Worm (Caenorhabditis elegans): ENCODE measurements around the gene pitp-1.

Gene pitp-1

ce11 chrIII:3550364-3550763, 20.8 kb upstream of the pitp-1 start:
- no peak for TF ChIP-seq hmbx-1 (tag; optimal IDR thresholded peaks at IDR 0.05)
- TF ChIP-seq B0310.2 (tag; optimal IDR thresholded peaks at IDR 0.05) = no peak
- no peak for TF ChIP-seq aly-1 (tag; optimal IDR thresholded peaks at IDR 0.05)
- TF ChIP-seq pes-1 (GFP tag; IDR thresholded peaks at IDR 0.05) = no peak

ce11 chrIII:3549750-3550149, 20.2 kb upstream of the pitp-1 start, which contains the start of gene C54C6.5:
Gene C54C6.5 (minus strand): TSS chrIII:3549850.
- TF ChIP-seq flt-1 (GFP tag; IDR thresholded peaks at IDR 0.05) (no peak), B0310.2 (tag; optimal IDR thresholded peaks at IDR 0.05) (no peak), ceh-13 (GFP tag; optimal IDR thresholded peaks at IDR 0.05) (no peak), F13C5.2 (tag; optimal IDR thresholded peaks at IDR 0.05) (no peak), tbx-11 (GFP tag; IDR thresholded peaks at IDR 0.05) (no peak), sea-1 (GFP tag; conservative IDR thresholded peaks at IDR 0.05) (no peak), hmbx-1 (tag; optimal IDR thresholded peaks at IDR 0.05) (no peak), hnd-1 (tag; optimal IDR thresholded peaks at IDR 0.05) (no peak), tbx-37 (GFP tag; conservative IDR thresholded peaks at IDR 0.05) (no peak), scrt-1 (GFP tag; IDR thresholded peaks at IDR 0.05) (no peak), ets-7 (tag; optimal IDR thresholded peaks at IDR 0.05) (no peak), tra-4 (tag; optimal IDR thresholded peaks at IDR 0.05) (no peak), aly-1 (tag; optimal IDR thresholded peaks at IDR 0.05) (no peak), ceh-36 (tag; optimal IDR thresholded peaks at IDR 0.05) (no peak), pes-1 (GFP tag; IDR thresholded peaks at IDR 0.05) (no peak), ama-1 (optimal IDR thresholded peaks at IDR 0.05) (no peak), hmg-4 (GFP tag; optimal IDR thresholded peaks at IDR 0.05) (no peak)

ce11 chrIII:3548017-3548416, 18.4 kb upstream of the pitp-1 start, which contains the start of gene C54C6.11:
Gene C54C6.11 (plus strand): TSS chrIII:3548317.
- TF ChIP-seq hmbx-1 (tag; optimal IDR thresholded peaks at IDR 0.05) = no peak
- TF ChIP-seq ceh-13 (GFP tag; optimal IDR thresholded peaks at IDR 0.05) = no peak
- no peak for TF ChIP-seq tra-4 (tag; optimal IDR thresholded peaks at IDR 0.05)
- no peak for TF ChIP-seq flt-1 (GFP tag; IDR thresholded peaks at IDR 0.05)
- no peak for TF ChIP-seq F13C5.2 (tag; optimal IDR thresholded peaks at IDR 0.05)
- TF ChIP-seq ets-7 (tag; optimal IDR thresholded peaks at IDR 0.05) = no peak
- no peak for TF ChIP-seq aly-1 (tag; optimal IDR thresholded peaks at IDR 0.05)
- TF ChIP-seq tbx-11 (GFP tag; IDR thresholded peaks at IDR 0.05) = no peak
- no peak for TF ChIP-seq scrt-1 (GFP tag; IDR thresholded peaks at IDR 0.05)
- TF ChIP-seq hmg-4 (GFP tag; optimal IDR thresholded peaks at IDR 0.05) = no peak
- TF ChIP-seq ceh-36 (tag; optimal IDR thresholded peaks at IDR 0.05) = no peak
- TF ChIP-seq hnd-1 (tag; optimal IDR thresholded peaks at IDR 0.05) = no peak
- no peak for TF ChIP-seq tbx-37 (GFP tag; conservative IDR thresholded peaks at IDR 0.05)
- TF ChIP-seq B0310.2 (tag; optimal IDR thresholded peaks at IDR 0.05) = no peak
- TF ChIP-seq ama-1 (optimal IDR thresholded peaks at IDR 0.05) = no peak
- no peak for TF ChIP-seq sea-1 (GFP tag; conservative IDR thresholded peaks at IDR 0.05)
- no peak for TF ChIP-seq pes-1 (GFP tag; IDR thresholded peaks at IDR 0.05)

ce11 chrIII:3546323-3546722, 16.7 kb upstream of the pitp-1 start, which contains the start of gene C54C6.7:
Gene C54C6.7 (minus strand): TSS chrIII:3546423.
- TF ChIP-seq aly-1 (tag; optimal IDR thresholded peaks at IDR 0.05) (no peak), tbx-37 (GFP tag; conservative IDR thresholded peaks at IDR 0.05) (no peak), tbx-11 (GFP tag; IDR thresholded peaks at IDR 0.05) (no peak), B0310.2 (tag; optimal IDR thresholded peaks at IDR 0.05) (no peak), ets-7 (tag; optimal IDR thresholded peaks at IDR 0.05) (no peak), hmg-4 (GFP tag; optimal IDR thresholded peaks at IDR 0.05) (no peak), hmbx-1 (tag; optimal IDR thresholded peaks at IDR 0.05) (no peak), sea-1 (GFP tag; conservative IDR thresholded peaks at IDR 0.05) (no peak), F13C5.2 (tag; optimal IDR thresholded peaks at IDR 0.05) (no peak), ceh-36 (tag; optimal IDR thresholded peaks at IDR 0.05) (no peak), flt-1 (GFP tag; IDR thresholded peaks at IDR 0.05) (no peak), ama-1 (optimal IDR thresholded peaks at IDR 0.05) (no peak), hnd-1 (tag; optimal IDR thresholded peaks at IDR 0.05) (no peak), ceh-13 (GFP tag; optimal IDR thresholded peaks at IDR 0.05) (no peak), tra-4 (tag; optimal IDR thresholded peaks at IDR 0.05) (no peak), scrt-1 (GFP tag; IDR thresholded peaks at IDR 0.05) (no peak), pes-1 (GFP tag; IDR thresholded peaks at IDR 0.05) (no peak)

- TF ChIP-seq B0310.2 (tag; optimal IDR thresholded peaks at IDR 0.05) = no peak
- TF ChIP-seq hnd-1 (tag; optimal IDR thresholded peaks at IDR 0.05) = no peak
- TF ChIP-seq F13C5.2 (tag; optimal IDR thresholded peaks at IDR 0.05) = no peak
- no peak for TF ChIP-seq tra-4 (tag; optimal IDR thresholded peaks at IDR 0.05)
- no peak for TF ChIP-seq flt-1 (GFP tag; IDR thresholded peaks at IDR 0.05)
- TF ChIP-seq pes-1 (GFP tag; IDR thresholded peaks at IDR 0.05) = no peak
Observed at ce11 chrIII:3543071-3543470, 13.5 kb upstream of the pitp-1 start.

- TF ChIP-seq pes-1 (GFP tag; IDR thresholded peaks at IDR 0.05) (no peak), ets-7 (tag; optimal IDR thresholded peaks at IDR 0.05) (no peak), tra-4 (tag; optimal IDR thresholded peaks at IDR 0.05) (no peak), sea-1 (GFP tag; conservative IDR thresholded peaks at IDR 0.05) (no peak), F13C5.2 (tag; optimal IDR thresholded peaks at IDR 0.05) (no peak), tbx-37 (GFP tag; conservative IDR thresholded peaks at IDR 0.05) (no peak), hmbx-1 (tag; optimal IDR thresholded peaks at IDR 0.05) (no peak), scrt-1 (GFP tag; IDR thresholded peaks at IDR 0.05) (no peak), ama-1 (optimal IDR thresholded peaks at IDR 0.05) (no peak), hnd-1 (tag; optimal IDR thresholded peaks at IDR 0.05) (no peak), ceh-36 (tag; optimal IDR thresholded peaks at IDR 0.05) (no peak), tbx-11 (GFP tag; IDR thresholded peaks at IDR 0.05) (no peak), aly-1 (tag; optimal IDR thresholded peaks at IDR 0.05) (no peak), flt-1 (GFP tag; IDR thresholded peaks at IDR 0.05) (no peak), ceh-13 (GFP tag; optimal IDR thresholded peaks at IDR 0.05) (no peak), hmg-4 (GFP tag; optimal IDR thresholded peaks at IDR 0.05) (no peak), B0310.2 (tag; optimal IDR thresholded peaks at IDR 0.05) (no peak)
Observed at ce11 chrIII:3542105-3542504, 12.5 kb upstream of the pitp-1 start.

- TF ChIP-seq hmbx-1 (tag; optimal IDR thresholded peaks at IDR 0.05) (no peak), tra-4 (tag; optimal IDR thresholded peaks at IDR 0.05) (no peak), sea-1 (GFP tag; conservative IDR thresholded peaks at IDR 0.05) (no peak), ama-1 (optimal IDR thresholded peaks at IDR 0.05) (no peak), tbx-11 (GFP tag; IDR thresholded peaks at IDR 0.05) (no peak)
Observed at ce11 chrIII:3541539-3541938, 11.9 kb upstream of the pitp-1 start, which contains the start of gene ben-1. Gene ben-1 (minus strand): TSS chrIII:3541639.

Data from whole organism, early embryonic.